Fruit fly (Drosophila melanogaster): ENCODE results near the gene CG1677.

DNA sequence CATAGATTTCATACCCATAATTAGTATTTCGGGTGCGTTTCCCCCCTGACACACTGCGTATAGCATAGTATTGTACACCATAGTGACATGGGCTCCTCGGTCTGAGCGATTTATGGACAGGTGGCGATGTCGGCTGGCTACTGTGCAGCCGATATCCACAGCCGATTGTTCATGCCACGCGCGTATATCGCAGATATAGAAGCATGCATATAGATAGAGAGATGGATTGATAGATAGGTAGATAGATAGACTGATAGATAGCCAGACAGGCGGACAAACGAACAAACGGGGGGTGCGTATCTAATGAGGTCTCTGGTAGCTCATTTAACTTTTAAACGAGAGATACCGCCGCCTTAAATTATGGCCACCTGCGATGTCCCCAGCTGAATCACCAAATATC, 109.6 kb downstream of the CG1677 start:
- TF ChIP-seq rgr (GFP tag; optimal IDR thresholded peaks at IDR 0.05) = no peak
- TF ChIP-seq Myc (optimal IDR thresholded peaks at IDR 0.05) = no peak
- TF ChIP-seq dl (GFP tag; optimal IDR thresholded peaks at IDR 0.05; ENCODE audit: insufficient read depth in 1 of 2, partially characterized antibody in 2 of 2) = no peak
- TF ChIP-seq psq (GFP tag; optimal IDR thresholded peaks at IDR 0.05) = no peak
- TF ChIP-seq Hr83 (GFP tag; optimal IDR thresholded peaks at IDR 0.05; ENCODE audit: poor library complexity, severe bottlenecking) = no peak
- no peak for TF ChIP-seq h (GFP tag; optimal IDR thresholded peaks at IDR 0.05)
- no peak for TF ChIP-seq lola (GFP tag; optimal IDR thresholded peaks at IDR 0.05)
- TF ChIP-seq GATAd (GFP tag; optimal IDR thresholded peaks at IDR 0.05) = no peak
- TF ChIP-seq tai (GFP tag; optimal IDR thresholded peaks at IDR 0.05) = no peak
- TF ChIP-seq CG32264 (GFP tag; optimal IDR thresholded peaks at IDR 0.05) = no peak
- TF ChIP-seq jim (GFP tag; optimal IDR thresholded peaks at IDR 0.05) = no peak

All from whole organism, wandering third instar larva.